Fruit fly (Drosophila melanogaster): ENCODE data around the gene RpL17.

Gene RpL17

dm6 chrX:6702028-6702433 is 42.0 kb downstream of the RpL17 start (continued):
- peak; percentile 29; the same call in 1 of the 2 replicates for TF ChIP-seq Rfx (GFP tag; IDR thresholded peaks at IDR 0.05)
- TF ChIP-seq Xbp1 (GFP tag; optimal IDR thresholded peaks at IDR 0.05) = peak; percentile 67
- TF ChIP-seq CG10654 (GFP tag; optimal IDR thresholded peaks at IDR 0.05) = peak; percentile 47
- no peak for TF ChIP-seq CG9932 (GFP tag; IDR thresholded peaks at IDR 0.05)
- no peak for TF ChIP-seq Vsx1 (GFP tag; optimal IDR thresholded peaks at IDR 0.05)
- peak; percentile 44 for TF ChIP-seq onecut (GFP tag; IDR thresholded peaks at IDR 0.05)
- TF ChIP-seq CG7271 (tag; optimal IDR thresholded peaks at IDR 0.05) = no peak
- no peak for TF ChIP-seq HLHmδ (GFP tag; optimal IDR thresholded peaks at IDR 0.05)
- TF ChIP-seq CG8944 (GFP tag; optimal IDR thresholded peaks at IDR 0.05) = peak; percentile 58
- TF ChIP-seq BEAF-32 (GFP tag; optimal IDR thresholded peaks at IDR 0.05) = no peak
- no peak for TF ChIP-seq Tbp (GFP tag; optimal IDR thresholded peaks at IDR 0.05)

DNA sequence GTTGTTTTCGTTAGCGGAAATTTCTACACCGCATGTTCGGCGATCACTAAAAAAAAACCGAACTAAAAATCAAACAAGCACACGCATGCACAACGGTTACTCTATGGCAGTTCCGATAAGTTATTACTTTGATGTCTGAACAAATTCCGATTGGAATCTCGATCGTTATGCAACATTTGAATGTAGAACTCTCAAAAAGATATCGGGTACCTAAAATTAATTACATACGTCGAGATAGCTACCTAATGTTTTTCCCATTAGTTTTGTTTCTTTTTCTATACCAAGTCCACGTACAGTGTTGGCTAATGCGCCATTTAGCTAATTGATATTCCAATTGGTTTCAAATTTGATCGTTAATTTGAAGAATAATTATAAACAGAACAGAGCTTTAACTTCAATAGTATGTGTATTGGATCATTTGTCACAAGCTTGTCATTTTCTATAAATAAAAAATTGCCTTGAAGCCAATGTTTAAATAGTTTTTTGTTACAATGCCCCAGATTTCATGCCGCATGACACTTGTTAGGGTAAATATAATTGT is 43.0 kb downstream of the RpL17 start:
- TF ChIP-seq B-H1 (GFP tag; IDR thresholded peaks at IDR 0.05) (no peak), Lim3 (GFP tag; IDR thresholded peaks at IDR 0.05) (no peak), grn (GFP tag; optimal IDR thresholded peaks at IDR 0.05) (peak; percentile 30), insv (GFP tag; optimal IDR thresholded peaks at IDR 0.05) (peak in 1 of 2 experiments; percentile 89), chm (GFP tag; IDR thresholded peaks at IDR 0.05) (no peak), CG30020 (tag; optimal IDR thresholded peaks at IDR 0.05) (no peak), kah (GFP tag; optimal IDR thresholded peaks at IDR 0.05) (no peak), Fer2 (tag; optimal IDR thresholded peaks at IDR 0.05) (no peak), p53 (GFP tag; optimal IDR thresholded peaks at IDR 0.05) (peak; percentile 58), CG7372 (GFP tag; IDR thresholded peaks at IDR 0.05) (no peak), rib (GFP tag; IDR thresholded peaks at IDR 0.05) (no peak), CG7928 (GFP tag; optimal IDR thresholded peaks at IDR 0.05) (no peak), Spps (tag; optimal IDR thresholded peaks at IDR 0.05) (no peak), zen (tag; optimal IDR thresholded peaks at IDR 0.05) (peak; percentile 4), Blimp-1 (GFP tag; optimal IDR thresholded peaks at IDR 0.05) (no peak), ac (GFP tag; optimal IDR thresholded peaks at IDR 0.05) (no peak), Pdp1 (GFP tag; optimal IDR thresholded peaks at IDR 0.05) (peak in 1 of 2 experiments; percentile 86), croc (GFP tag; conservative IDR thresholded peaks at IDR 0.05) (no peak), Sox102F (GFP tag; optimal IDR thresholded peaks at IDR 0.05) (no peak), Vsx1 (GFP tag; optimal IDR thresholded peaks at IDR 0.05) (no peak), B-H2 (GFP tag; optimal IDR thresholded peaks at IDR 0.05) (no peak), Elba2 (GFP tag; optimal IDR thresholded peaks at IDR 0.05) (peak; percentile 86), CG15269 (tag; optimal IDR thresholded peaks at IDR 0.05) (no peak), slp2 (GFP tag; optimal IDR thresholded peaks at IDR 0.05) (no peak), pros (GFP tag; optimal IDR thresholded peaks at IDR 0.05) (no peak)

dm6 chrX:6700263-6700989 is 43.6 kb downstream of the RpL17 start:
- TF ChIP-seq CG3163 (GFP tag; optimal IDR thresholded peaks at IDR 0.05) (no peak), otp (GFP tag; IDR thresholded peaks at IDR 0.05) (no peak), sd (tag; optimal IDR thresholded peaks at IDR 0.05) (peak; percentile 48), sens (GFP tag) (peak; percentile 74), Deaf1 (tag; optimal IDR thresholded peaks at IDR 0.05) (peak; percentile 24), CG15601 (tag; optimal IDR thresholded peaks at IDR 0.05) (no peak), CG12104 (GFP tag; optimal IDR thresholded peaks at IDR 0.05) (no peak), hb (GFP tag; IDR thresholded peaks at IDR 0.05; ENCODE audit: partially characterized antibody) (no peak), Hand (GFP tag; optimal IDR thresholded peaks at IDR 0.05) (no peak), tll (GFP tag; optimal IDR thresholded peaks at IDR 0.05) (peak in 1 of 2 experiments; percentile 24), ab (GFP tag; optimal IDR thresholded peaks at IDR 0.05) (no peak), mirr (GFP tag; optimal IDR thresholded peaks at IDR 0.05) (peak; percentile 89), Hmr (GFP tag; optimal IDR thresholded peaks at IDR 0.05) (no peak), cwo (GFP tag; optimal IDR thresholded peaks at IDR 0.05) (peak; percentile 12)

Measured in whole organism, embryonic.